Worm (Caenorhabditis elegans) whole organism, late embryonic: Measurements from ENCODE around the gene grld-1.

ENCODE experiments used
- ama-1 ChIP-seq: fragments of 150-350 bp; optimal IDR thresholded peaks from 2 replicates; lab custom pipeline; 2014
- ceh-6 ChIP-seq: fragments of 200-800 bp; sonication (Bioruptor generic); optimal IDR thresholded peaks from 2 replicates; lab custom pipeline; 2018; ENCODE audit warnings: mild to moderate bottlenecking, missing genetic modification characterization, missing compliant biosample characterization
- fkh-10 ChIP-seq: fragments of 150-350 bp; optimal IDR thresholded peaks from 2 replicates; lab custom pipeline; 2014; ENCODE audit warnings: missing biosample characterization, missing genetic modification reagents, missing genetic modification characterization
- hlh-30 ChIP-seq: sonication (generic microtip); optimal IDR thresholded peaks from 2 replicates; lab custom pipeline; 2017; ENCODE audit warnings: antibody characterized with exemption, missing genetic modification characterization, missing compliant biosample characterization; ENCODE audit not compliant: insufficient read depth
- nhr-11 ChIP-seq: fragments of 150-350 bp; optimal IDR thresholded peaks from 2 replicates; lab custom pipeline; 2014; ENCODE audit warnings: missing biosample characterization, missing genetic modification characterization
- pha-4 ChIP-seq: fragments of 150-350 bp; optimal IDR thresholded peaks from 2 replicates; lab custom pipeline; 2018; ENCODE audit warnings: missing biosample characterization, missing genetic modification reagents, missing genetic modification characterization
- sdc-2 ChIP-seq: sonication (generic microtip); optimal IDR thresholded peaks from 2 replicates; lab custom pipeline; 2016; ENCODE audit warnings: missing genotype, missing genetic modification characterization, missing compliant biosample characterization

- TF ChIP-seq nhr-11 (tag; lab: Kevin White, UChicago) (no peak), sdc-2 (tag; lab: Kevin White, UChicago) (no peak), ama-1 (lab: Kevin White, UChicago) (no peak), fkh-10 (GFP tag; lab: Kevin White, UChicago) (no peak), hlh-30 (no peak), pha-4 (tag; lab: Kevin White, UChicago) (no peak), ceh-6 (GFP tag; lab: Kevin White, UChicago) (no peak)
Measured at ce11 chrIV:86744-87143, 39.0 kb downstream of the grld-1 start.
